Worm (Caenorhabditis elegans): ENCODE results near the gene fbxa-150.

DNA sequence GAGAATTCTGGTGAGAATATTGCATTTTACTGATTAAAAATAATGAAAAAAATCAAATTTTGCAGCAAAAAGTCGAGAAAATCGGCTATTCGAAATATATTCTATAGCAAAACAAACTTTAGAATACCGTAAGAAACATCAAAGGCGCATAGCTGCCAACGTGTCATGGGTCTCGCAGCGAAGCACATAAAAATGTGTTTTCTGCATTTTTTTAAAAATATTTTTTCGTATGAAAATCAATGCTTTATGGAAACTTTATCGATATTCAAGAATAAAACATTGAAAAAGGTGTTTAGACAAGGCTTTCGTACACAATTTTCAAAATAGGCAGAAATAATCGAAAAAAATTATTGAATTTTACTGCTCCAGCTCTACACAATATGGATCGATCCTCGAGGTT lies 45.9 kb upstream of the fbxa-150 start:
- TF ChIP-seq elt-4 (tag; optimal IDR thresholded peaks at IDR 0.05), result no peak
- no peak for TF ChIP-seq tbx-2 (tag; optimal IDR thresholded peaks at IDR 0.05)
- no peak for TF ChIP-seq ahr-1 (tag; optimal IDR thresholded peaks at IDR 0.05)
- no peak for TF ChIP-seq ceh-30 (tag; optimal IDR thresholded peaks at IDR 0.05)
- TF ChIP-seq unc-55 (GFP tag; optimal IDR thresholded peaks at IDR 0.05), result no peak

Measured in whole organism, late embryonic.